Worm (Caenorhabditis elegans) whole organism, mixed stage, embryonic: Measurements from ENCODE around the gene dnj-10.

Source experiments
- M03D4.4 ChIP-seq: sonication (generic microtip); optimal IDR thresholded peaks from 2 replicates; lab custom pipeline; 2017; ENCODE audit warnings: mild to moderate bottlenecking, missing genetic modification characterization, missing compliant biosample characterization
- bed-3 ChIP-seq: fragments of 200-800 bp; sonication (Bioruptor generic); optimal IDR thresholded peaks from 3 replicates; lab custom pipeline; 2018; ENCODE audit warnings: mild to moderate bottlenecking, missing genetic modification characterization, moderate library complexity, missing compliant biosample characterization
- ceh-39 ChIP-seq: fragments of 150-350 bp; optimal IDR thresholded peaks from 2 replicates; lab custom pipeline; 2014; ENCODE audit warnings: missing biosample characterization, missing genetic modification characterization
- ceh-43 ChIP-seq: fragments of 200-800 bp; sonication (Bioruptor generic); optimal IDR thresholded peaks from 2 replicates; lab custom pipeline; 2018; ENCODE audit warnings: mild to moderate bottlenecking, missing genetic modification characterization, moderate library complexity, missing compliant biosample characterization
- ceh-83 ChIP-seq: fragments of 200-800 bp; sonication (Bioruptor generic); optimal IDR thresholded peaks from 2 replicates; lab custom pipeline; 2018; ENCODE audit warnings: mild to moderate bottlenecking, missing genetic modification characterization, missing compliant biosample characterization
- ces-1 ChIP-seq: fragments of 150-350 bp; optimal IDR thresholded peaks from 2 replicates; lab custom pipeline; 2014; ENCODE audit warnings: missing biosample characterization, missing genetic modification reagents, missing genetic modification characterization
- cnd-1 ChIP-seq: fragments of 200-800 bp; sonication (Bioruptor generic); optimal IDR thresholded peaks from 2 replicates; lab custom pipeline; 2018; ENCODE audit warnings: mild to moderate bottlenecking, missing genetic modification characterization, missing compliant biosample characterization
- drap-1 ChIP-seq: fragments of 200-800 bp; sonication (Bioruptor generic); optimal IDR thresholded peaks from 3 replicates; lab custom pipeline; 2018; ENCODE audit warnings: mild to moderate bottlenecking, missing genetic modification characterization, missing compliant biosample characterization
- elt-1 ChIP-seq: sonication (generic microtip); optimal IDR thresholded peaks from 2 replicates; lab custom pipeline; 2017; ENCODE audit warnings: missing genetic modification characterization, mild to moderate bottlenecking, missing compliant biosample characterization, antibody characterized with exemption, moderate library complexity, borderline replicate concordance; ENCODE audit not compliant: insufficient read depth
- flh-1 ChIP-seq: fragments of 200-800 bp; sonication (Bioruptor generic); optimal IDR thresholded peaks from 2 replicates; lab custom pipeline; 2018; ENCODE audit warnings: mild to moderate bottlenecking, missing genetic modification characterization, moderate library complexity, missing compliant biosample characterization
- ham-2 ChIP-seq: fragments of 200-800 bp; sonication (Bioruptor generic); optimal IDR thresholded peaks from 2 replicates; lab custom pipeline; 2018; ENCODE audit warnings: mild to moderate bottlenecking, missing genetic modification characterization, missing compliant biosample characterization
- hlh-1 ChIP-seq: fragments of 150-350 bp; optimal IDR thresholded peaks from 2 replicates; lab custom pipeline; 2014; ENCODE audit warnings: missing biosample characterization, missing genetic modification reagents, missing genetic modification characterization
- lin-32 ChIP-seq: fragments of 200-800 bp; sonication (Bioruptor generic); optimal IDR thresholded peaks from 2 replicates; lab custom pipeline; 2018; ENCODE audit warnings: mild to moderate bottlenecking, missing genetic modification characterization, missing compliant biosample characterization
- mab-5 ChIP-seq: fragments of 150-350 bp; optimal IDR thresholded peaks from 2 replicates; lab custom pipeline; 2014; ENCODE audit warnings: missing biosample characterization, missing genetic modification characterization
- mep-1 ChIP-seq: fragments of 150-350 bp; optimal IDR thresholded peaks from 2 replicates; lab custom pipeline; 2017; ENCODE audit warnings: missing biosample characterization, missing genetic modification reagents, missing genetic modification characterization, inconsistent platforms
- mls-2 ChIP-seq: sonication (generic microtip); optimal IDR thresholded peaks from 2 replicates; lab custom pipeline; 2016; ENCODE audit warnings: mild to moderate bottlenecking, missing genetic modification characterization, moderate library complexity, missing compliant biosample characterization
- nhr-12 ChIP-seq: fragments of 150-350 bp; optimal IDR thresholded peaks from 2 replicates; lab custom pipeline; 2014; ENCODE audit warnings: missing biosample characterization, missing genetic modification characterization
- nhr-76 ChIP-seq: sonication (generic microtip); optimal IDR thresholded peaks from 2 replicates; lab custom pipeline; 2017; ENCODE audit warnings: missing biosample characterization, missing genetic modification characterization
- pha-4 ChIP-seq: fragments of 150-350 bp; optimal IDR thresholded peaks from 2 replicates; lab custom pipeline; 2018; ENCODE audit warnings: missing biosample characterization, missing genetic modification reagents, missing genetic modification characterization
- sem-2 ChIP-seq: fragments of 200-800 bp; sonication (Bioruptor generic); optimal IDR thresholded peaks from 2 replicates; lab custom pipeline; 2018; ENCODE audit warnings: mild to moderate bottlenecking, missing genetic modification characterization, missing compliant biosample characterization
- sptf-1 ChIP-seq: sonication (generic microtip); optimal IDR thresholded peaks from 2 replicates; lab custom pipeline; 2017; ENCODE audit warnings: mild to moderate bottlenecking, missing genetic modification characterization, moderate library complexity, missing compliant biosample characterization
- unc-120 ChIP-seq: sonication (generic microtip); optimal IDR thresholded peaks from 2 replicates; lab custom pipeline; 2017; ENCODE audit warnings: missing genetic modification characterization, missing compliant biosample characterization; ENCODE audit not compliant: poor library complexity, severe bottlenecking
- unc-39 ChIP-seq: fragments of 150-350 bp; optimal IDR thresholded peaks from 2 replicates; lab custom pipeline; 2014; ENCODE audit warnings: missing biosample characterization, missing genetic modification characterization
- unc-62 ChIP-seq: fragments of 150-350 bp; optimal IDR thresholded peaks from 2 replicates; lab custom pipeline; 2014; ENCODE audit warnings: missing biosample characterization, missing genetic modification reagents, missing genetic modification characterization
- ztf-11 ChIP-seq: fragments of 150-350 bp; optimal IDR thresholded peaks from 2 replicates; lab custom pipeline; 2014; ENCODE audit warnings: missing biosample characterization, missing genetic modification characterization

dnj-10 gene

DNA sequence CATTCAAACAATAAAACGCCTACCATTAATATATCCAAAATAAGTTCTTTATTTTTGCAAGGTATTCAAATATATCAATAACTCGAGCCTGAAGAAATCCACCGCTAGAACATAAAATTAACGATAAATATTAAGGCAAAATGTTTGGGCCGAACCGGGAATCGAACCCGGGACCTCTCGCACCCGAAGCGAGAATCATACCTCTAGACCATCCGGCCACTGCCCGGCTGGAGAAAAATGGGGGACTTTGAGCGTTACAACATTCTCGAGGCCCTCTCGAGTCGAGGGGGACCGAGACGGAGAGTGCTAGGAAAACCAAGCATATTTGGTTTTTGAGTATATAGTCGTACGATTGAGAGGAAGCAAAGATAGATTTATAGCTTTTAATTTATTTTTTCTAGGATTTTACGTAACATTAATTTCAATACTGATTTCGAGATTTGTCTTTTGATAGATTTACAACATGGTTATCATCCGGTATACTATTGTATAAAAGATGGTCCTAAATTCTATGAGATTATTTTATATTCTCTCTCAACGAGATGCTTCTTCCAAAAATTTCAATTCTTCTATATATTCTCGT lies 19.4 kb downstream of the dnj-10 start, which contains the start of gene flp-23 (continued):
- TF ChIP-seq mab-5 (tag; lab: Kevin White, UChicago): no peak
- TF ChIP-seq ces-1 (GFP tag; lab: Kevin White, UChicago): peak; percentile 6

DNA sequence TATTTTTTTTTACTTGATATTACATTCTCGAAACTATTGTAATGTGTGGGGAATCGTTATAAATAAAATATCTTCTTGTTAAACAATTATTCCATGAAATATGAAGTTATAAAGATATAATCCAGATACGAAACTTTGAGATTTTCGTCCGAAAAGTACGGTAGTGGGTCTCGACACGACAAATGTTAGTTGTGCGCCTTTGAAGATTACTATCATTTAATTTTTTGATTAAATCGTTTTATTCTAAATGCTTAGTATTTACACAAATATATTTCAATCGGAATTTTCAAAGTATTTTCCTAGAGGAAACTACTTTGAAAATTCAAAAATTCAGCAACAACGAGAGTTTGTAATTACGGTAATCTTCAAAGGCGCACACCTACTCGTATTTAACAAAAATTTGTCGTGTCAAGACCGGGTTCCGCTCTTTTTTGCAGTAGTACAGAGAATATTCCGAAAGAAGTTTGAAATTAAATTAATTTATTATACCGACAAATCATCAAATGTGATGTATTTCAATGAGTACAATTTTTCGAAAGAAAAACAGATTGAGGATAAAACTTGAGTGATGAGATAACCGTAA lies 21.2 kb downstream of the dnj-10 start:
- TF ChIP-seq lin-32 (GFP tag; lab: Kevin White, UChicago) (no peak), unc-120 (tag; lab: Kevin White, UChicago) (no peak), cnd-1 (tag; lab: Kevin White, UChicago) (no peak), drap-1 (no peak), ceh-83 (GFP tag; lab: Kevin White, UChicago) (no peak), unc-39 (tag; lab: Kevin White, UChicago) (no peak), unc-62 (GFP tag; lab: Kevin White, UChicago) (no peak)
- TF ChIP-seq, all 35 proteins: peak for 0

DNA sequence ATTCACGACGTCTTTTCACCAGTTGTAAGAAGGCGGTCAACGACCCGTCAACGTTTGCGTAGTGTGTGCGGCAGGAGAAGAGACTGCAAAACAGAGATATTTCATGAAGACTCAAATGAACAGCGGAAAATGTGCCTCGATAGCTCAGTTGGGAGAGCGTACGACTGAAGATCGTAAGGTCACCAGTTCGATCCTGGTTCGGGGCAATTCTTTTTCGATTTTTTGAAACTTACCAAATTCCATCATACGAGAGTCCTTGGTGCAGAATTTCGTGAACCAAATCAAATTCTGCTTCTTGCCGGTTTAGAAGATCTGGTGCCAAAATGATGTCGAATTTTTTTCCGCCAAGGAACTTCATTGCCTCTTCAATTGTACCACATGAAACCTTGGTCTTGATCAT lies 22.0 kb downstream of the dnj-10 start:
- TF ChIP-seq sem-2 (peak; percentile 44), lin-32 (GFP tag; lab: Kevin White, UChicago) (peak; percentile 42), ceh-43 (GFP tag; lab: Kevin White, UChicago) (peak; percentile 25), pha-4 (no peak), unc-120 (tag; lab: Kevin White, UChicago) (peak; percentile 48), mls-2 (peak; percentile 66), unc-39 (tag; lab: Kevin White, UChicago) (no peak), sptf-1 (tag; lab: Kevin White, UChicago) (peak; percentile 64), mep-1 (tag; lab: Kevin White, UChicago) (no peak), bed-3 (GFP tag; lab: Kevin White, UChicago) (peak; percentile 5), elt-1 (tag; lab: Kevin White, UChicago) (no peak), ham-2 (GFP tag; lab: Kevin White, UChicago) (no peak), flh-1 (GFP tag; lab: Kevin White, UChicago) (no peak), ces-1 (GFP tag; lab: Kevin White, UChicago) (no peak), hlh-1 (tag; lab: Kevin White, UChicago) (no peak), ceh-83 (GFP tag; lab: Kevin White, UChicago) (peak; percentile 66), cnd-1 (tag; lab: Kevin White, UChicago) (peak; percentile 32), ztf-11 (tag; lab: Kevin White, UChicago) (peak; percentile 6), M03D4.4 (peak; percentile 57), drap-1 (peak; percentile 57), nhr-76 (tag; lab: Kevin White, UChicago) (no peak), unc-62 (GFP tag; lab: Kevin White, UChicago) (peak; percentile 21)

DNA sequence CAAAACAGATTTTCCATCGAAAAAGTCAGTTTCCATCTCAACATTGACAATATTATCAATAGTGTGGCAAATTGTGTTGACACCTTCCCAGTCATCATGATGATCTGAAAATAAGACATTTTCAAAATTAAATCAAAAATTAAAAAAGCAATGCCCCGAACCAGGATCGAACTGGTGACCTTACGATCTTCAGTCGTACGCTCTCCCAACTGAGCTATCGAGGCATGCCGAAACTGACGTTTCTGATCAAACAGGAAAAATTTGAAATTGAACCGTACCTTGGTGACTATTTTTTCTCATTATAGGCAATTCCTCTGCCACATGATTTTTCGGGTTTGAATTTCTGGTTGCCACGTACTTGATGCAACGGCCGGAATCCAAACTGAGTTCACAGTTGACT lies 22.5 kb downstream of the dnj-10 start:
- no peak for TF ChIP-seq cnd-1 (tag; lab: Kevin White, UChicago)
- TF ChIP-seq elt-1 (tag; lab: Kevin White, UChicago): no peak
- TF ChIP-seq unc-120 (tag; lab: Kevin White, UChicago): no peak
- TF ChIP-seq nhr-12: no peak
- TF ChIP-seq sptf-1 (tag; lab: Kevin White, UChicago): no peak
- no peak for TF ChIP-seq mep-1 (tag; lab: Kevin White, UChicago)
- no peak for TF ChIP-seq hlh-1 (tag; lab: Kevin White, UChicago)
- TF ChIP-seq bed-3 (GFP tag; lab: Kevin White, UChicago): no peak
- no peak for TF ChIP-seq lin-32 (GFP tag; lab: Kevin White, UChicago)
- no peak for TF ChIP-seq ceh-39 (tag; lab: Kevin White, UChicago)

DNA sequence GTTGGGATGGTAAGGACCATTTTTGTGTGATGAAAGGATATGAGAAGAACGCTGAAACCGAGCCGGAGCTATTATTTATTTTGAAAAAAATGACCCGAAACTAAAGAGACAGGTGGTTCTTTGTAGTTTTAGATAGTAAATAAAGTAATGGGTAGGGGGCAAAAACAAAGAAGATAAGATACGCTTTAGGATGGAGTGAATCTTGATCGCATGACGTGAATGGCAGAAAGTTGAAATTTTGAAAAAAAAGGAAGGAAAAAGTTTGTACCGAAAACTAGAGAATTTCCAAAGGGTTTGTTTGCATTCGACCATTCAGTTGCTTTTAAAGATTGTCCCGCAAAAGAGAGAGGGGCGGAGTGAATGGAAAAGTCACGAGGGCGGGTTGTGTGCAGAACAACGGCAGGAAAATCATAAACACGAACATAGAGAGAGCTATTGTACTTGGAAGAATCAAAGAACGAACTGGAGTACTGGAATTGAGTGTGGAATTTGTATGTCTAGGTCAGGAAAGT lies 23.0 kb downstream of the dnj-10 start, which contains the start of gene F22B7.9:
TSS of gene F22B7.9 (minus strand) at position 51 of the 512 bp plus-strand sequence.
- TF ChIP-seq nhr-12 (no peak), ces-1 (GFP tag; lab: Kevin White, UChicago) (no peak)
